Worm (Caenorhabditis elegans) whole organism, early embryonic: Measurements from ENCODE around the gene Y66C5A.2.

Experiments used
- B0310.2 ChIP-seq: sonication (generic microtip); optimal IDR thresholded peaks from 2 replicates; lab custom pipeline; 2016; ENCODE audit warnings: mild to moderate bottlenecking, missing genetic modification characterization, missing compliant biosample characterization
- F13C5.2 ChIP-seq: sonication (generic microtip); optimal IDR thresholded peaks from 2 replicates; lab custom pipeline; 2017; ENCODE audit warnings: mild to moderate bottlenecking, missing genetic modification characterization, inconsistent platforms, missing compliant biosample characterization
- aly-1 ChIP-seq: sonication (generic microtip); optimal IDR thresholded peaks from 2 replicates; lab custom pipeline; 2016; ENCODE audit warnings: missing genetic modification characterization, missing compliant biosample characterization
- ama-1 ChIP-seq: fragments of 150-350 bp; optimal IDR thresholded peaks from 2 replicates; lab custom pipeline; 2014
- ceh-13 ChIP-seq: fragments of 200-800 bp; sonication (Bioruptor generic); optimal IDR thresholded peaks from 2 replicates; lab custom pipeline; 2018; ENCODE audit warnings: mild to moderate bottlenecking, missing genetic modification characterization, missing compliant biosample characterization
- ceh-36 ChIP-seq: sonication (generic microtip); optimal IDR thresholded peaks from 2 replicates; lab custom pipeline; 2016; ENCODE audit warnings: missing genetic modification characterization, inconsistent platforms, missing compliant biosample characterization
- ets-7 ChIP-seq: sonication (generic microtip); optimal IDR thresholded peaks from 2 replicates; lab custom pipeline; 2016; ENCODE audit warnings: missing genotype, missing genetic modification characterization, missing compliant biosample characterization
- flt-1 ChIP-seq: fragments of 200-800 bp; sonication (Bioruptor generic); IDR thresholded peaks from 2 replicates; pipeline ENCODE4 v1.3.6; 2022; ENCODE audit warnings: missing genetic modification characterization, missing compliant biosample characterization
- hmbx-1 ChIP-seq: sonication (generic microtip); optimal IDR thresholded peaks from 2 replicates; lab custom pipeline; 2016; ENCODE audit warnings: mild to moderate bottlenecking, missing genetic modification characterization, missing compliant biosample characterization
- hmg-4 ChIP-seq: fragments of 200-800 bp; sonication (Bioruptor generic); optimal IDR thresholded peaks from 2 replicates; lab custom pipeline; 2018; ENCODE audit warnings: mild to moderate bottlenecking, missing genetic modification characterization, missing compliant biosample characterization
- hnd-1 ChIP-seq: sonication (generic microtip); optimal IDR thresholded peaks from 2 replicates; lab custom pipeline; 2016; ENCODE audit warnings: missing genetic modification characterization, missing compliant biosample characterization
- pes-1 ChIP-seq: fragments of 200-800 bp; sonication (Bioruptor generic); IDR thresholded peaks from 2 replicates; pipeline ENCODE4 v1.3.6; 2022; ENCODE audit warnings: missing genetic modification reagents, missing genetic modification characterization, missing compliant biosample characterization
- scrt-1 ChIP-seq: fragments of 200-800 bp; sonication (Bioruptor generic); IDR thresholded peaks from 2 replicates; pipeline ENCODE4 v1.3.6; 2022; ENCODE audit warnings: missing genetic modification characterization, missing compliant biosample characterization
- sea-1 ChIP-seq: fragments of 200-800 bp; sonication (Bioruptor generic); conservative IDR thresholded peaks from 2 replicates; pipeline ENCODE4 v1.3.6; 2022; ENCODE audit warnings: missing genetic modification characterization, missing compliant biosample characterization
- tbx-11 ChIP-seq: fragments of 200-800 bp; sonication (Bioruptor generic); IDR thresholded peaks from 2 replicates; pipeline ENCODE4 v1.3.6; 2022; ENCODE audit warnings: missing genetic modification characterization, missing compliant biosample characterization
- tbx-37 ChIP-seq: fragments of 200-800 bp; sonication (Bioruptor generic); conservative IDR thresholded peaks from 2 replicates; pipeline ENCODE4 v1.3.6; 2022; ENCODE audit warnings: missing genetic modification reagents, missing genetic modification characterization, missing compliant biosample characterization
- tra-4 ChIP-seq: sonication (generic microtip); optimal IDR thresholded peaks from 2 replicates; lab custom pipeline; 2017; ENCODE audit warnings: missing genetic modification characterization, missing compliant biosample characterization

Y66C5A.2 gene

ce11 chrX:14486503-14486902 is 26.0 kb downstream of the Y66C5A.2 start:
- TF ChIP-seq hmbx-1 (tag; lab: Kevin White, UChicago) (no peak), flt-1 (GFP tag; lab: Robert Waterston, UW) (0 out of 2 replicates have a peak, but pooled peaks have one; percentile 45), ets-7 (tag; lab: Kevin White, UChicago) (peak; percentile 75), tbx-37 (GFP tag; lab: Robert Waterston, UW) (no peak; the same call in 1 of the 2 replicates), ama-1 (no peak), pes-1 (no peak; the same call in 1 of the 2 replicates), ceh-36 (tag; lab: Kevin White, UChicago) (no peak), F13C5.2 (no peak), sea-1 (GFP tag; lab: Robert Waterston, UW) (0 out of 2 replicates have a peak, but pooled peaks have one; percentile 21), tbx-11 (GFP tag; lab: Robert Waterston, UW) (no peak), hmg-4 (peak; percentile 55), B0310.2 (no peak), ceh-13 (no peak), tra-4 (tag; lab: Kevin White, UChicago) (no peak), aly-1 (no peak), hnd-1 (no peak), scrt-1 (GFP tag; lab: Robert Waterston, UW) (no peak)

ce11 chrX:14487333-14487732 is 26.8 kb downstream of the Y66C5A.2 start:
- TF ChIP-seq B0310.2 (no peak), aly-1 (no peak), ama-1 (no peak), ceh-36 (tag; lab: Kevin White, UChicago) (no peak), pes-1 (no peak), hnd-1 (no peak), tbx-37 (GFP tag; lab: Robert Waterston, UW) (no peak), flt-1 (GFP tag; lab: Robert Waterston, UW) (no peak), ceh-13 (no peak), tbx-11 (GFP tag; lab: Robert Waterston, UW) (no peak), tra-4 (tag; lab: Kevin White, UChicago) (no peak), ets-7 (tag; lab: Kevin White, UChicago) (no peak), scrt-1 (GFP tag; lab: Robert Waterston, UW) (no peak), hmbx-1 (tag; lab: Kevin White, UChicago) (no peak), F13C5.2 (no peak), hmg-4 (no peak), sea-1 (GFP tag; lab: Robert Waterston, UW) (no peak)

- no peak for TF ChIP-seq aly-1
- no peak for TF ChIP-seq sea-1 (GFP tag; lab: Robert Waterston, UW)
- TF ChIP-seq B0310.2: no peak
- TF ChIP-seq F13C5.2: no peak
- no peak for TF ChIP-seq hmbx-1 (tag; lab: Kevin White, UChicago)
- no peak for TF ChIP-seq ceh-13
- no peak for TF ChIP-seq hmg-4
- TF ChIP-seq flt-1 (GFP tag; lab: Robert Waterston, UW): no peak
- TF ChIP-seq ama-1: no peak
Measured at ce11 chrX:14487832-14488231, 27.3 kb downstream of the Y66C5A.2 start.

- TF ChIP-seq ceh-13 (no peak), ama-1 (peak; percentile 98), aly-1 (no peak), B0310.2 (no peak), tbx-37 (GFP tag; lab: Robert Waterston, UW) (peak; percentile 30; the same call in 1 of the 2 replicates), hmg-4 (peak; percentile 73), tra-4 (tag; lab: Kevin White, UChicago) (peak; percentile 48), scrt-1 (GFP tag; lab: Robert Waterston, UW) (peak; percentile 25; the same call in 1 of the 2 replicates), tbx-11 (GFP tag; lab: Robert Waterston, UW) (peak; percentile 60), ceh-36 (tag; lab: Kevin White, UChicago) (no peak), pes-1 (peak; percentile 58), ets-7 (tag; lab: Kevin White, UChicago) (no peak), F13C5.2 (peak; percentile 57), flt-1 (GFP tag; lab: Robert Waterston, UW) (no peak), sea-1 (GFP tag; lab: Robert Waterston, UW) (peak; percentile 68; the same call in 1 of the 2 replicates), hmbx-1 (tag; lab: Kevin White, UChicago) (peak; percentile 22), hnd-1 (no peak)
Measured at ce11 chrX:14489945-14490344, 29.4 kb downstream of the Y66C5A.2 start, which contains the start of gene his-24. Gene his-24 (plus strand): TSS chrX:14490094.

- TF ChIP-seq pes-1 (peak; percentile 58), tbx-37 (GFP tag; lab: Robert Waterston, UW) (0 out of 2 replicates have a peak, but pooled peaks have one; percentile 5), ceh-36 (tag; lab: Kevin White, UChicago) (no peak)
Measured at ce11 chrX:14490486-14490885, 30.0 kb downstream of the Y66C5A.2 start.

- TF ChIP-seq tbx-37 (GFP tag; lab: Robert Waterston, UW) (0 out of 2 replicates have a peak, but pooled peaks have one; percentile 26), scrt-1 (GFP tag; lab: Robert Waterston, UW) (no peak), hmbx-1 (tag; lab: Kevin White, UChicago) (no peak), tbx-11 (GFP tag; lab: Robert Waterston, UW) (peak; percentile 40; the same call in 1 of the 2 replicates), ama-1 (peak; percentile 36)
Measured at ce11 chrX:14491103-14491502, 30.6 kb downstream of the Y66C5A.2 start.

ce11 chrX:14492441-14492840 is 31.9 kb downstream of the Y66C5A.2 start:
- TF ChIP-seq hmbx-1 (tag; lab: Kevin White, UChicago): no peak
- no peak for TF ChIP-seq flt-1 (GFP tag; lab: Robert Waterston, UW)
- no peak for TF ChIP-seq ets-7 (tag; lab: Kevin White, UChicago)
- no peak for TF ChIP-seq ama-1
- TF ChIP-seq F13C5.2: no peak
- TF ChIP-seq aly-1: no peak
- TF ChIP-seq tra-4 (tag; lab: Kevin White, UChicago): no peak
- no peak for TF ChIP-seq sea-1 (GFP tag; lab: Robert Waterston, UW)
- TF ChIP-seq ceh-13: no peak
- TF ChIP-seq scrt-1 (GFP tag; lab: Robert Waterston, UW): no peak
- no peak for TF ChIP-seq pes-1
- TF ChIP-seq tbx-37 (GFP tag; lab: Robert Waterston, UW): no peak
- no peak for TF ChIP-seq hmg-4
- TF ChIP-seq tbx-11 (GFP tag; lab: Robert Waterston, UW): no peak
- no peak for TF ChIP-seq B0310.2
- no peak for TF ChIP-seq hnd-1
- no peak for TF ChIP-seq ceh-36 (tag; lab: Kevin White, UChicago)
